Fruit fly (Drosophila melanogaster) whole organism, embryonic: ENCODE data around the gene djl.
A peak's percentile ranks its signal among the peaks of the same experiment; 100 is the strongest.

Experiments
- Antp ChIP-seq: fragments of 200-800 bp; sonication (Bioruptor generic); optimal IDR thresholded peaks from 3 replicates; lab custom pipeline; 2016; ENCODE audit warnings: missing biosample characterization, missing genetic modification characterization
- B-H2 ChIP-seq: fragments of 200-800 bp; sonication (Bioruptor generic); optimal IDR thresholded peaks from 2 replicates; lab custom pipeline; 2018; ENCODE audit warnings: missing biosample characterization, mild to moderate bottlenecking, missing genetic modification characterization
- CG10274 ChIP-seq: fragments of 200-800 bp; sonication (Bioruptor generic); optimal IDR thresholded peaks from 3 replicates; lab custom pipeline; 2017; ENCODE audit warnings: missing biosample characterization, mild to moderate bottlenecking, missing genetic modification characterization
- CG10565 ChIP-seq: fragments of 200-800 bp; sonication (Bioruptor generic); optimal IDR thresholded peaks from 3 replicates; lab custom pipeline; 2016; ENCODE audit warnings: missing biosample characterization, mild to moderate bottlenecking, missing genetic modification characterization
- CG12659 ChIP-seq: fragments of 200-800 bp; sonication (Bioruptor generic); optimal IDR thresholded peaks from 3 replicates; lab custom pipeline; 2017; ENCODE audit warnings: mild to moderate bottlenecking, missing biosample characterization, missing genetic modification reagents, missing genetic modification characterization
- CG13123 ChIP-seq: fragments of 200-800 bp; sonication (Bioruptor generic); optimal IDR thresholded peaks from 2 replicates; lab custom pipeline; 2016; ENCODE audit warnings: missing biosample characterization, missing genetic modification characterization
- CG14441 ChIP-seq: fragments of 200-800 bp; sonication (Bioruptor generic); IDR thresholded peaks from 2 replicates; pipeline ENCODE4 v1.3.6; 2022; ENCODE audit warnings: missing biosample characterization, missing genetic modification characterization
- CG14860 ChIP-seq: fragments of 200-800 bp; sonication (Bioruptor generic); IDR thresholded peaks from 3 replicates; pipeline ENCODE4 v1.3.6; 2022; ENCODE audit warnings: missing biosample characterization, missing genetic modification characterization; ENCODE audit not compliant: partially characterized antibody
- CG15514 ChIP-seq: fragments of 200-800 bp; sonication (Bioruptor generic); optimal IDR thresholded peaks from 3 replicates; lab custom pipeline; 2017; ENCODE audit warnings: missing biosample characterization, missing genetic modification characterization, mild to moderate bottlenecking, moderate library complexity, missing genetic modification reagents
- CG15601 ChIP-seq: fragments of 200-800 bp; sonication (Bioruptor generic); optimal IDR thresholded peaks from 3 replicates; lab custom pipeline; 2019; ENCODE audit warnings: missing biosample characterization, mild to moderate bottlenecking, missing genetic modification characterization, moderate library complexity
- CG17385 ChIP-seq: fragments of 200-800 bp; sonication (Bioruptor generic); optimal IDR thresholded peaks from 3 replicates; lab custom pipeline; 2018; ENCODE audit warnings: missing biosample characterization, mild to moderate bottlenecking, missing genetic modification characterization
- CG17912 ChIP-seq: fragments of 200-800 bp; sonication (Bioruptor generic); optimal IDR thresholded peaks from 2 replicates; lab custom pipeline; 2018; ENCODE audit warnings: missing biosample characterization, mild to moderate bottlenecking, missing genetic modification characterization
- CG18619 ChIP-seq: fragments of 200-800 bp; sonication (Bioruptor generic); optimal IDR thresholded peaks from 3 replicates; lab custom pipeline; 2017; ENCODE audit warnings: missing biosample characterization, mild to moderate bottlenecking, missing genetic modification characterization
- CG2678 ChIP-seq: fragments of 200-800 bp; sonication (Bioruptor generic); optimal IDR thresholded peaks from 3 replicates; lab custom pipeline; 2019; ENCODE audit warnings: missing biosample characterization, mild to moderate bottlenecking, missing genetic modification characterization, moderate library complexity
- CG4404 ChIP-seq: fragments of 200-800 bp; sonication (Bioruptor generic); IDR thresholded peaks from 2 replicates; pipeline ENCODE4 v1.3.6; 2022; ENCODE audit warnings: missing biosample characterization, missing genetic modification characterization
- CG5953 ChIP-seq: fragments of 200-800 bp; sonication (Bioruptor generic); IDR thresholded peaks from 2 replicates; pipeline ENCODE4 v1.3.6; 2022; ENCODE audit warnings: missing biosample characterization, missing genetic modification characterization
- CG6683 ChIP-seq: fragments of 200-800 bp; sonication (Bioruptor generic); optimal IDR thresholded peaks from 2 replicates; lab custom pipeline; 2017; ENCODE audit warnings: missing biosample characterization, mild to moderate bottlenecking, missing genetic modification characterization, missing genetic modification reagents
- CG7271 ChIP-seq: fragments of 200-800 bp; sonication (Bioruptor generic); optimal IDR thresholded peaks from 2 replicates; lab custom pipeline; 2018; ENCODE audit warnings: missing biosample characterization, mild to moderate bottlenecking, missing genetic modification characterization, moderate library complexity
- CG9215 ChIP-seq: fragments of 200-800 bp; sonication (Bioruptor generic); IDR thresholded peaks from 2 replicates; pipeline ENCODE4 v1.3.6; 2022; ENCODE audit warnings: missing biosample characterization, missing genetic modification characterization
- CHES-1-like ChIP-seq: fragments of 200-800 bp; sonication (Bioruptor generic); optimal IDR thresholded peaks from 2 replicates; lab custom pipeline; 2016; ENCODE audit warnings: missing biosample characterization, missing genetic modification characterization
- D19B ChIP-seq: fragments of 200-800 bp; sonication (Bioruptor generic); optimal IDR thresholded peaks from 2 replicates; lab custom pipeline; 2017; ENCODE audit warnings: missing biosample characterization, mild to moderate bottlenecking, missing genetic modification characterization
- Dll ChIP-seq: fragments of 200-800 bp; sonication (Bioruptor generic); IDR thresholded peaks from 4 replicates; pipeline ENCODE4 v1.3.6; 2022; ENCODE audit warnings: missing biosample characterization, missing genetic modification characterization; ENCODE audit not compliant: partially characterized antibody
- Dref ChIP-seq: fragments of 200-800 bp; sonication (Bioruptor generic); IDR thresholded peaks from 2 replicates; pipeline ENCODE4 v1.3.6; 2022; ENCODE audit warnings: missing biosample characterization, missing genetic modification characterization
- Eip74EF ChIP-seq, 2 experiments: fragments of 200-800 bp in 1 of 2; fragments of >200 bp in 1 of 2; sonication (Bioruptor generic) in 1 of 2; optimal IDR thresholded peaks; 2 replicates each; lab custom pipeline; 2017 to 2019; ENCODE audit warnings: missing biosample characterization in 2 of 2, missing genetic modification characterization in 2 of 2, mild to moderate bottlenecking in 1 of 2, moderate library complexity in 1 of 2
- HLH3B ChIP-seq: fragments of 200-800 bp; sonication (Bioruptor generic); IDR thresholded peaks from 2 replicates; pipeline ENCODE4 v1.3.6; 2022; ENCODE audit warnings: missing biosample characterization, missing genetic modification characterization
- HmgD ChIP-seq: fragments of 200-800 bp; sonication (Bioruptor generic); optimal IDR thresholded peaks from 3 replicates; lab custom pipeline; 2016; ENCODE audit warnings: missing biosample characterization, missing genetic modification characterization
- Hr3 ChIP-seq: fragments of 200-800 bp; sonication (Bioruptor generic); optimal IDR thresholded peaks from 3 replicates; lab custom pipeline; 2016; ENCODE audit warnings: missing biosample characterization, missing genetic modification characterization
- Hsf ChIP-seq: fragments of 200-800 bp; sonication (Bioruptor generic); optimal IDR thresholded peaks from 3 replicates; lab custom pipeline; 2016; ENCODE audit warnings: missing biosample characterization, missing genetic modification characterization
- NC2α ChIP-seq: fragments of 200-800 bp; sonication (Bioruptor generic); optimal IDR thresholded peaks from 2 replicates; lab custom pipeline; 2016; ENCODE audit warnings: missing biosample characterization, missing genetic modification characterization
- Oli ChIP-seq: fragments of 200-800 bp; sonication (Bioruptor generic); optimal IDR thresholded peaks from 2 replicates; lab custom pipeline; 2018; ENCODE audit warnings: missing biosample characterization, mild to moderate bottlenecking, missing genetic modification characterization, moderate library complexity
- Pdp1 ChIP-seq, 2 experiments: fragments of 200-800 bp; sonication (Bioruptor generic); optimal IDR thresholded peaks; 3 replicates each; lab custom pipeline; 2016; ENCODE audit warnings: missing biosample characterization in 2 of 2, missing genetic modification characterization in 2 of 2, mild to moderate bottlenecking in 1 of 2, moderate library complexity in 1 of 2
- YL-1 ChIP-seq: fragments of 200-800 bp; sonication (Bioruptor generic); optimal IDR thresholded peaks from 3 replicates; lab custom pipeline; 2017; ENCODE audit warnings: missing biosample characterization, mild to moderate bottlenecking, missing genetic modification characterization
- ara ChIP-seq: fragments of 200-800 bp; sonication (Bioruptor generic); IDR thresholded peaks from 2 replicates; pipeline ENCODE4 v1.3.6; 2022; ENCODE audit warnings: missing biosample characterization, missing genetic modification characterization
- br ChIP-seq: fragments of >200 bp; optimal IDR thresholded peaks from 2 replicates; lab custom pipeline; 2017
- bsh ChIP-seq, 2 experiments: fragments of 200-800 bp; sonication (Bioruptor generic); optimal IDR thresholded peaks; 2 replicates each; lab custom pipeline; 2017 to 2018; ENCODE audit warnings: mild to moderate bottlenecking in 2 of 2, missing biosample characterization in 2 of 2, missing genetic modification characterization in 2 of 2, moderate library complexity in 1 of 2
- fd102C ChIP-seq: fragments of 200-800 bp; sonication (Bioruptor generic); optimal IDR thresholded peaks from 2 replicates; lab custom pipeline; 2018; ENCODE audit warnings: missing biosample characterization, mild to moderate bottlenecking, missing genetic modification characterization, moderate library complexity
- grau ChIP-seq: fragments of 200-800 bp; optimal IDR thresholded peaks from 3 replicates; lab custom pipeline; 2019; ENCODE audit warnings: missing biosample characterization, mild to moderate bottlenecking, missing genetic modification characterization, moderate library complexity
- h ChIP-seq: fragments of >200 bp; optimal IDR thresholded peaks from 2 replicates; lab custom pipeline; 2017
- lbe ChIP-seq: fragments of 200-800 bp; sonication (Bioruptor generic); optimal IDR thresholded peaks from 2 replicates; lab custom pipeline; 2016; ENCODE audit warnings: missing biosample characterization, mild to moderate bottlenecking, missing genetic modification characterization
- lov ChIP-seq, 2 experiments: fragments of 200-800 bp in 1 of 2; fragments of >200 bp in 1 of 2; sonication (Bioruptor generic) in 1 of 2; IDR thresholded peaks in 1 of 2; optimal IDR thresholded peaks in 1 of 2; 2 replicates in 1 of 2; 3 replicates in 1 of 2; pipeline versions ENCODE4 v1.3.6 to Lab custom; 2017 to 2022; ENCODE audit warnings: missing biosample characterization in 1 of 2, missing genetic modification characterization in 1 of 2
- mam ChIP-seq: fragments of 200-800 bp; sonication (Bioruptor generic); optimal IDR thresholded peaks from 3 replicates; lab custom pipeline; 2016; ENCODE audit warnings: missing biosample characterization, missing genetic modification characterization
- odd ChIP-seq: fragments of 200-800 bp; sonication (Bioruptor generic); optimal IDR thresholded peaks from 2 replicates; lab custom pipeline; 2017; ENCODE audit warnings: missing biosample characterization, mild to moderate bottlenecking, missing genetic modification characterization
- org-1 ChIP-seq: fragments of 200-800 bp; sonication (Bioruptor generic); optimal IDR thresholded peaks from 2 replicates; lab custom pipeline; 2017; ENCODE audit warnings: missing biosample characterization, missing genetic modification characterization
- pb ChIP-seq: fragments of 200-800 bp; sonication (Bioruptor generic); optimal IDR thresholded peaks from 3 replicates; lab custom pipeline; 2016; ENCODE audit warnings: missing biosample characterization, missing genetic modification characterization
- sisA ChIP-seq: fragments of 200-800 bp; sonication (Bioruptor generic); IDR thresholded peaks from 2 replicates; pipeline ENCODE4 v1.3.6; 2022; ENCODE audit warnings: missing biosample characterization, missing genetic modification characterization
- unc-4 ChIP-seq: fragments of 200-800 bp; sonication (Bioruptor generic); IDR thresholded peaks from 2 replicates; pipeline ENCODE4 v1.3.6; 2022; ENCODE audit warnings: missing biosample characterization, missing genetic modification characterization; ENCODE audit not compliant: partially characterized antibody
- zen2 ChIP-seq: fragments of 200-800 bp; sonication (Bioruptor generic); IDR thresholded peaks from 3 replicates; pipeline ENCODE4 v1.3.6; 2022; ENCODE audit warnings: missing biosample characterization, missing genetic modification characterization; ENCODE audit not compliant: partially characterized antibody
- zf30C ChIP-seq: fragments of 200-800 bp; sonication (Bioruptor generic); optimal IDR thresholded peaks from 3 replicates; lab custom pipeline; 2018; ENCODE audit warnings: missing biosample characterization, mild to moderate bottlenecking, missing genetic modification characterization

djl gene

dm6 chr3R:7102853-7103833 lies 42.6 kb downstream of the djl start (continued):
- peak; percentile 7 to 11 for TF ChIP-seq bsh (GFP tag; optimal IDR thresholded peaks at IDR 0.05; lab: Kevin White, UChicago)
- TF ChIP-seq org-1 (GFP tag; lab: Kevin White, UChicago): no peak
- no peak for TF ChIP-seq CG4404 (GFP tag; lab: Robert Waterston, UW)
- no peak for TF ChIP-seq CG10274
- no peak for TF ChIP-seq zf30C
- TF ChIP-seq Antp: no peak
- no peak for TF ChIP-seq mam
- no peak for TF ChIP-seq CG5953
- peak; percentile 5 for TF ChIP-seq YL-1 (GFP tag; lab: Kevin White, UChicago)
- TF ChIP-seq CG2678 (tag; lab: Kevin White, UChicago): no peak
- no peak for TF ChIP-seq lov (optimal IDR thresholded peaks at IDR 0.05; lab: Kevin White, UChicago)
- no peak for TF ChIP-seq lov (GFP tag; IDR thresholded peaks at IDR 0.05; lab: Robert Waterston, UW)
- no peak for TF ChIP-seq CG14441 (GFP tag; lab: Robert Waterston, UW)
- no peak for TF ChIP-seq CG6683 (GFP tag; lab: Kevin White, UChicago)
- TF ChIP-seq CG9215 (GFP tag; lab: Robert Waterston, UW): no peak
- no peak for TF ChIP-seq odd (GFP tag; lab: Kevin White, UChicago)
- TF ChIP-seq Hr3 (GFP tag; lab: Kevin White, UChicago): no peak
- no peak for TF ChIP-seq fd102C (GFP tag; lab: Kevin White, UChicago)
- peak; percentile 41; the same call in 2 of the 4 replicates for TF ChIP-seq Dll (GFP tag; lab: Robert Waterston, UW)
- no peak for TF ChIP-seq br (lab: Kevin White, UChicago)
- no peak for TF ChIP-seq sisA (GFP tag; lab: Robert Waterston, UW)
- TF ChIP-seq NC2α (GFP tag; lab: Kevin White, UChicago): no peak
- TF ChIP-seq CG12659 (GFP tag; lab: Kevin White, UChicago): no peak
- TF ChIP-seq ara: no peak
- no peak for TF ChIP-seq HLH3B (GFP tag; lab: Robert Waterston, UW)
- peak; percentile 48; the same call in 1 of the 3 replicates for TF ChIP-seq zen2 (GFP tag; lab: Robert Waterston, UW)
- no peak for TF ChIP-seq CG18619 (GFP tag; lab: Kevin White, UChicago)
- TF ChIP-seq lbe (GFP tag; lab: Kevin White, UChicago): peak; percentile 6
- no peak for TF ChIP-seq CG7271 (tag; lab: Kevin White, UChicago)
- no peak for TF ChIP-seq grau (tag; lab: Kevin White, UChicago)
- TF ChIP-seq D19B (GFP tag; lab: Kevin White, UChicago): no peak
- no peak for TF ChIP-seq Eip74EF (GFP tag; optimal IDR thresholded peaks at IDR 0.05; lab: Kevin White, UChicago)
- TF ChIP-seq B-H2 (GFP tag; lab: Kevin White, UChicago): no peak
- no peak for TF ChIP-seq CHES-1-like (GFP tag; lab: Kevin White, UChicago)
- no peak for TF ChIP-seq CG14860 (GFP tag; lab: Robert Waterston, UW)
- TF ChIP-seq CG15514: no peak
- no peak for TF ChIP-seq h (lab: Kevin White, UChicago)
- TF ChIP-seq Dref (GFP tag; lab: Robert Waterston, UW): no peak
- TF ChIP-seq CG10565: no peak
- TF ChIP-seq CG15601 (tag; lab: Kevin White, UChicago): no peak
- no peak for TF ChIP-seq Hsf (GFP tag; lab: Kevin White, UChicago)
- peak in 1 of 2 experiments; percentile 94 for TF ChIP-seq Pdp1 (GFP tag; optimal IDR thresholded peaks at IDR 0.05; lab: Kevin White, UChicago)
- no peak for TF ChIP-seq CG17912
- TF ChIP-seq CG17385 (GFP tag; lab: Kevin White, UChicago): peak; percentile 23
- TF ChIP-seq pb (GFP tag; lab: Kevin White, UChicago): no peak
- TF ChIP-seq HmgD: no peak
- TF ChIP-seq CG13123 (GFP tag; lab: Kevin White, UChicago): no peak
- no peak for TF ChIP-seq Oli (tag; lab: Kevin White, UChicago)
- TF ChIP-seq unc-4 (GFP tag; lab: Robert Waterston, UW): no peak
